Worm (Caenorhabditis elegans): ENCODE measurements around the gene jmjd-3.1.

jmjd-3.1 gene

DNA sequence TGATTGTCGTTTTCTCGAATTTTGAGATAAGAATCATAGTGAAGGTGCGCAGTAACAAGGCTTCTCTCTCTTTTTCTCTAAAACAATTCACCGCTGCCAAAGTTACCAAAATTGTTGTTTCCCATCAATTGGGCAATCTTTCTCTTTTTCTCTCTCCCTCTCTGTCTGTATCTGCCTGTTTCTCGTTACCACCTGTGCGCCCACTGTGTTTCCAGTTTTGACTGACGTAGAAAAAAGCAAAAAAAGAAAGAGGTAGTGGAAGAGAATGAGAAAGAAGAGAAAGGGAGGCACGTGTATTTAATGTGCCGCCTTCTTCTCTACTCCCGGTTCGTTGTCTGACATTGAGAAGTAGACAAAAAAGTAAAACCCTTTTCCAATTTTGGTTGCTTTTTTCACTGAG is 20.7 kb upstream of the jmjd-3.1 start:
- TF ChIP-seq cog-1 (tag; optimal IDR thresholded peaks at IDR 0.05), result no peak
- no peak for TF ChIP-seq klf-2 (GFP tag; conservative IDR thresholded peaks at IDR 0.05)

DNA sequence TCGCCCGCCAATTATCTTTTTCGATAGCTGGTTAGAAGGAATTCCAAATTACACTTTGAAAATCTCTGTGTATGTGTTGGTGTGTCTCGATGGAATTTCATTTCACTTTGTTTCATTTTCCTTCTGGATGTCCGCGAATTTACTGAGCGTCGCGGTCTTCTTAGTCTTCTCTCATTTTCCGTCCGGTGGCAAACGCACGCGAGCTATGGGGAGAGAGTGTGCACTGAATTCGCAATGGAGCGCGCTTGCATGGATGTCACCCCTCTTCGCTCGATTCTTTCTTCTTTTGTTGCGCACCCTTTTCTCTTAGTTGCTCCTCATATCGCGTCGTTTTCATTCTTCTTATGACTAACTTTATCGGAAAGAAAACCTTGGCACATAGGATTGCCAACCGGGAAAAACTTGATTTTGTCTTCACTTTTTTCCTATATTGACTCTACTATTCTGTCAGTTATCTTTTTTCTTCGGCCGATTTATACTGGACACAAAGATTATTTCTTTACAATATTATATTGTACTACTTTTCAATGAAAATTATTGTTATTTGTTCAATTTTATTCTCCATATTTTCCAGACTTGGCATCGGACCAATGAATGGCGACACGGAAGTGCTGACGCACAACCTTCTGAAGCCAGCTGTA is 19.0 kb upstream of the jmjd-3.1 start, which contains the start of gene dhhc-14:
Gene dhhc-14 (plus strand): TSS at position 591 of the 641 bp plus-strand sequence.
- TF ChIP-seq flt-1 (GFP tag; IDR thresholded peaks at IDR 0.05), result 0 out of 2 replicates have a peak, but pooled peaks have one; percentile 52
- no peak for TF ChIP-seq T22C8.4 (GFP tag; IDR thresholded peaks at IDR 0.05)
- no peak for TF ChIP-seq tab-1 (GFP tag; IDR thresholded peaks at IDR 0.05)
- no peak for TF ChIP-seq ztf-29 (GFP tag; IDR thresholded peaks at IDR 0.05)
- no peak for TF ChIP-seq klf-2 (GFP tag; conservative IDR thresholded peaks at IDR 0.05)
- peak; percentile 37 for TF ChIP-seq cog-1 (tag; optimal IDR thresholded peaks at IDR 0.05)
- TF ChIP-seq ztf-23 (GFP tag; IDR thresholded peaks at IDR 0.05), result peak; percentile 64; the same call in 1 of the 2 replicates
- TF ChIP-seq med-1 (GFP tag; optimal IDR thresholded peaks at IDR 0.05; ENCODE audit: insufficient read depth), result no peak

DNA sequence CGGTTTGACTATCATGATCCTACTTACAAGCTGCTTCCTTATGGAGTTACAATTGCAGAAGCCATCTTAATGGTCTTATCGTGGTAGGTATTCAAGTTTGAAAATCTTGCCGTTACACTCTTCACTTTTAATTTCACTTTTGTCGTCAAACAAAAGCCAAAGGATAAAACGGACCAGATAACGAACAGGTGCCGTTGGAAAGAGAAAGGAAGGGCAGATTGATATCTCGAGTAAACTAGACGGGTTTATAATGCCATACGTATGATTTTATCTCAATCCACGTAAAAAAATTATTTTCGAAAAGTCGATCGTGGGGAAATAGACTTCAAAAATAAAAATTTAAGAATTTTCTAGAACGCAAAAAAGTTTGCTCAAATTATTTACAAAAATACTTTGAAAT is 16.8 kb upstream of the jmjd-3.1 start:
- no peak for TF ChIP-seq klf-2 (GFP tag; conservative IDR thresholded peaks at IDR 0.05)
- no peak for TF ChIP-seq T22C8.4 (GFP tag; IDR thresholded peaks at IDR 0.05)
- TF ChIP-seq ref-1 (GFP tag; conservative IDR thresholded peaks at IDR 0.05), result no peak

DNA sequence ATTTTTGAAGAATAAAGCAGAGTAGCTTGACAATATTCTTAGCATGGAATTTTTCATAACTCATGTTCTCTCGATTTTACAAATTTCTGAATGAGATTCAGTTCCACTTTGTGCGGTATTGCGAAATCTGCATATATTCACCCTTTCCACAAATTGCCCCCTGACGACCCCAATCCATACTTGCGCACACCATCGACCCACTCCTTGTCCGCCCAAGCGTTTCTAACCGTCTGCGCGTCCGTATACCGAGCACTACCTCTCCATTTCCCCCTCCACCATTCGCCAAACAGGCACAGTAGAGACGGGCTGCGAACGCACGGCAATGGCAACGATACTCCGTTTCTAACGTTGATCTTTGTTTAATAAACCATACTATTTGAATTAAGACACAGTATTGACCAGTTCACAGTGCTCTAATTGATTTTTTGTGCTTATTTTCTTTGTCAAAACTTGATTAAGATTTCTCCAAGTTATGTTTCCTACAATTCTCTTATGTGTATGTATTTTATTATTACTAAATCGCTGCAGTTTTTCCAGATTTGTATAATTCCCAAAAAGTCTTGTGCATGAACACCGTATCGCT is 14.1 kb upstream of the jmjd-3.1 start, which contains the start of gene utx-1:
Gene utx-1 (plus strand): TSS at position 533 of the 583 bp plus-strand sequence.
- TF ChIP-seq klf-2 (GFP tag; conservative IDR thresholded peaks at IDR 0.05) (no peak), med-1 (GFP tag; optimal IDR thresholded peaks at IDR 0.05; ENCODE audit: insufficient read depth) (no peak), ztf-29 (GFP tag; IDR thresholded peaks at IDR 0.05) (no peak), T22C8.4 (GFP tag; IDR thresholded peaks at IDR 0.05) (peak; percentile 54; the same call in 1 of the 2 replicates), ztf-23 (GFP tag; IDR thresholded peaks at IDR 0.05) (no peak), ref-1 (GFP tag; conservative IDR thresholded peaks at IDR 0.05) (no peak), flt-1 (GFP tag; IDR thresholded peaks at IDR 0.05) (no peak), tab-1 (GFP tag; IDR thresholded peaks at IDR 0.05) (peak; percentile 8; the same call in 1 of the 2 replicates), cog-1 (tag; optimal IDR thresholded peaks at IDR 0.05) (peak; percentile 3)

DNA sequence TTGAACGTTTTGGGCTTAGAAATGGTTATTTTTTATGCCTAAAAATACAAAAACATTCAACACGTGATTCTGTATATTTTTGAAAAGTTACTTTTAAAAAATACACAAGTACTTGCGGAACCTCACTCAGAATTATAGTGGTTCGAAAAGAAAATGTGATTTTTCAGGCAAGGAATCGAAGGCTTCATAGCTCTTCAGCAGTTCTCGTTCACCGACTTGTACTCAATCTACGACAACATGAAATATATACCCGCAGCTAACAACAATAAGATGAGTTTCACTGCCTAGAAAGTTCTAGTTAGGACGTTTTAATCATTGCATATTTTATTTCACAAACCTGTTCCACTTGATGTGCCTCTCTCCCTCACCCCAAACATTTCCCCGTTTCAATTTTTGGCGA is 8.3 kb upstream of the jmjd-3.1 start:
- no peak for TF ChIP-seq ref-1 (GFP tag; conservative IDR thresholded peaks at IDR 0.05)
- no peak for TF ChIP-seq T22C8.4 (GFP tag; IDR thresholded peaks at IDR 0.05)
- no peak for TF ChIP-seq klf-2 (GFP tag; conservative IDR thresholded peaks at IDR 0.05)
- TF ChIP-seq med-1 (GFP tag; optimal IDR thresholded peaks at IDR 0.05; ENCODE audit: insufficient read depth), result no peak
- no peak for TF ChIP-seq tab-1 (GFP tag; IDR thresholded peaks at IDR 0.05)
- TF ChIP-seq ztf-23 (GFP tag; IDR thresholded peaks at IDR 0.05), result no peak
- TF ChIP-seq flt-1 (GFP tag; IDR thresholded peaks at IDR 0.05), result no peak
- no peak for TF ChIP-seq ztf-29 (GFP tag; IDR thresholded peaks at IDR 0.05)
- TF ChIP-seq cog-1 (tag; optimal IDR thresholded peaks at IDR 0.05), result no peak

DNA sequence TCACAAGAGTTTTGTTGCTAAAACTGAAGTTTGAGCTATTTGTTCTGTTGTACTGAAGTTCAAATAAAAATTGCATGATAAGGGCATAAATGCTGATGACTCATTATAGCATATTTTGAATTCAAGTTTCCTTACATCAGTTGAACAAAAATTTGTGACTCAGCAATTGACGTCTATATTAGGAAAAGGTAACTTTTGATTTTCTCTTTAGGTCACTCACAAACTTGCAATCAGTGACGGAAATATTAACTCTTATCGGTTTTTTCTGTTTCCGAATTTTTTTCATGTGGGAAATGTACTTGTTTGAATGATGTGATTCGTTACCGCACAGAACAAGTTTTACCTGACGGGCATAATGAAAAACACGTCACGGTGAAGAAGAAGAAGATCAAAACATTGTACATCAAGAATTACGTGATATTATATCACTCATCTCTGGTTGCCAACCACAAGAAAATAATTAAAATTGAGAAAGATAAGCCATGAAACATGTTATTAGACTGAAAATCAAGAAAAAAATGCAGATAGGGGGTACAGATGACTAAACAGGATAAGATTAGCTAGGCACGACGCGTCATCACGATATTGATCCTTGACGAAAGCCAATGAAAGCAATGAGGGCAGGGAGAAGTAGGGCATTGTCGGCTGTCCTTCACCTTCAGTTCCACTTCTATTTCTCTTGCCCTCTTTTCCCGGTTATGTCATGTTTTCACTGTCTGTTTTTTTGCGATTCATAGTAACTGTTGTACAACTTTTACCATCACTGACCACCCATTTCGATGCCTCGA is 7.0 kb upstream of the jmjd-3.1 start:
- TF ChIP-seq ztf-23 (GFP tag; IDR thresholded peaks at IDR 0.05) (no peak), tab-1 (GFP tag; IDR thresholded peaks at IDR 0.05) (no peak), cog-1 (tag; optimal IDR thresholded peaks at IDR 0.05) (no peak), ref-1 (GFP tag; conservative IDR thresholded peaks at IDR 0.05) (no peak), med-1 (GFP tag; optimal IDR thresholded peaks at IDR 0.05; ENCODE audit: insufficient read depth) (no peak), ztf-29 (GFP tag; IDR thresholded peaks at IDR 0.05) (no peak), klf-2 (GFP tag; conservative IDR thresholded peaks at IDR 0.05) (no peak), T22C8.4 (GFP tag; IDR thresholded peaks at IDR 0.05) (no peak), flt-1 (GFP tag; IDR thresholded peaks at IDR 0.05) (no peak)

DNA sequence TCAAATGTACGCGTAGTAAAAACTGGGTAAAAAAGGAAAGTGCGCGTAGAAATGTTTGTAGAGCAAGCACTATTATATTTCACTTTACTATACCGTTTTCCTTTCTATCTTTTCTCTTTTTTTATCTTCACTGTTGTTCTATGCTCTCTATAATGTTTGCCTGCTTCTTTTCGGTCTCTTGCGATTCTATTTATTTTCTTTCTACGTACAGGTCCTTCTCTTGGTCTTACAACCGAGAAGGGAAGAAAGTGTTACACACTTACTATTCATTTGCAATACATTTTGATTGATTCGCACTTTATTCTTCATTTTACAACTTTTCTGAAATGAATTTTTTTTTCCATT is 6.4 kb upstream of the jmjd-3.1 start:
- no peak for TF ChIP-seq ztf-23 (GFP tag; IDR thresholded peaks at IDR 0.05)
- TF ChIP-seq klf-2 (GFP tag; conservative IDR thresholded peaks at IDR 0.05), result no peak
- TF ChIP-seq ztf-29 (GFP tag; IDR thresholded peaks at IDR 0.05), result no peak

DNA sequence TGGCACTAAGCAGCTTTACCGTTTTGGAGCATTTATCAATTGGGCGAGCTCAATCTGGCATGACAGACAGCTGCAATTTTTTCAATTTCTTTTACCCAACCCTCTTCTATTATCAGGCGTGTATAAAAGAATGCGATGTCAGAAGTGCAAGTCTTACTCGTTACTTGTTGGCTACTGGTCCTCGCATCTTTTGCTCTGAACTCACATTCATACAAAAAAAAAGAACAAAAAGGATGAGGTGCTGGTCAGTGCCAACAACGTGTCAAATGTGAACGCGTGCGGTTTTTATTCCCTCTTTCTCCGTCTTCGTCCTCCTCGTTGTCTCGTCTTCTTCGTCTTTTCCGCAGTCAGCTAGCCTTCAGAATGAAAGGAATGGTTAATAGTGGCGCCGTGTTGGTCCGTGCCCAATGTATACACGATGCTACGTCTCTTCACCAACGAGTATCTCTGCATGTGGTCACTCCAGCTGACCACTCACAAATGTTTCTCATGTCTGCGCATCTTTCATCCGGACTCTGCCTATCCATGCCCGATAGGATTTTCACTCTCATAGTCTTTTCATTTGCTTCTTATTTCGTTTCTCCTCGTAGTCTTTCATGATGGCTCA is 4.9 kb upstream of the jmjd-3.1 start:
- TF ChIP-seq ztf-29 (GFP tag; IDR thresholded peaks at IDR 0.05) (no peak), flt-1 (GFP tag; IDR thresholded peaks at IDR 0.05) (no peak), ztf-23 (GFP tag; IDR thresholded peaks at IDR 0.05) (0 out of 2 replicates have a peak, but pooled peaks have one; percentile 31), klf-2 (GFP tag; conservative IDR thresholded peaks at IDR 0.05) (no peak)

DNA sequence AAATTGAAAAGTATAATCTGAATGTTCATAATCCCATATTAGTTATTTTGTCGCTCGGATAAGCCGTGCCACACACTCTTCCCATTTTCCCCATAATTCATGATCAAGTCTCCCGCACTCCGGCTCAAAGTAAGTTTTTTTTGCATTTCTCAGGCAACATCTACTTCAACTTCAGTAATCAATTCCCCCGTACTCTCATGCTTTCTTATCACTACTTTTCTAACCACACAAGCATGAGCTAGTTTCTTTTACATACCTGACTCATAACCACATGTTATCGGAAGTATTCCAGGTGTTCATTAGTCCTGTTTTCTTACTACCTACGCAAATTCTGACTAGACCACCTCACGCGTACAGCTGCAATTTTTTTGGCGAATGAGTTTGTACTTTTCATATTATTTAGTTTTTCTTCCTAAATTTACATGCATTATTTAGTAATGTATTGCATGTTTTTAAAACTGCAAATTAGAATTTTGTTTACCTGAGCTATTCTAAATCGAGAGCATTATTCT is 4.3 kb upstream of the jmjd-3.1 start:
- no peak for TF ChIP-seq T22C8.4 (GFP tag; IDR thresholded peaks at IDR 0.05)

DNA sequence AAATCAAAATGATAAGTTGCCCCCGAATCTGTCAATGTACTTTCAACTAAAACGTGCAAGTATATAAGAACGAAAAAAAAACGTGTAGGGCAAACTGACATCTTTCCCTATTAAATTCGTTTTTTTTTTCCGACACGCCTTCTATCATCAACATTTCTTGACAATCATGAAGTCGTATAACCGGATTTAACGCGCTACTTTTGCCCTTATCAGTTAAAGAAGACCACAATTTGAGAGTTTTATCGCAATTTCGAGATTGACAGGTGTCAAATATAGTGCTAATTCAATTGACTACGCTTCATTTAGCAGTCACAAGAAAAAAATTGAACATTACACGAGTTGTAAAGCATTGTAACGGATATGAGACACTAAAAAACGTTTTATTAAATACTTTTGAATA is 3.7 kb upstream of the jmjd-3.1 start:
- TF ChIP-seq cog-1 (tag; optimal IDR thresholded peaks at IDR 0.05), result no peak
- TF ChIP-seq ztf-29 (GFP tag; IDR thresholded peaks at IDR 0.05), result no peak
